Fruit fly (Drosophila melanogaster): ENCODE data around the gene shop.

- TF ChIP-seq NC2α (GFP tag; optimal IDR thresholded peaks at IDR 0.05) (no peak), usp (GFP tag; optimal IDR thresholded peaks at IDR 0.05) (no peak), CG3726 (GFP tag; IDR thresholded peaks at IDR 0.05) (no peak), CG9437 (GFP tag; optimal IDR thresholded peaks at IDR 0.05) (no peak), CG33213 (GFP tag; optimal IDR thresholded peaks at IDR 0.05) (no peak), cato (GFP tag; optimal IDR thresholded peaks at IDR 0.05; ENCODE audit: borderline replicate concordance) (no peak)
Observed at dm6 chrX:18857916-18858315, 9.6 kb upstream of the shop start, which contains the start of gene Usp39.
